Worm (Caenorhabditis elegans) whole organism, young adult: Measurements from ENCODE around the gene gpx-6.

ENCODE experiments used
- Y79H2A.3 ChIP-seq: fragments of 200-800 bp; sonication (Bioruptor generic); conservative IDR thresholded peaks from 2 replicates; pipeline ENCODE4 v1.3.6; 2022; ENCODE audit warnings: missing genetic modification reagents, missing genetic modification characterization, missing compliant biosample characterization
- ama-1 ChIP-seq, 3 experiments: fragments of 150-350 bp in 1 of 3; sonication (generic microtip) in 2 of 3; optimal IDR thresholded peaks; 2 replicates each; lab custom pipeline; 2014 to 2018; ENCODE audit warnings: missing biosample characterization in 2 of 3, missing genetic modification characterization in 2 of 3, missing genetic modification reagents in 2 of 3
- bed-2 ChIP-seq: fragments of 200-800 bp; sonication (Bioruptor generic); IDR thresholded peaks from 2 replicates; pipeline ENCODE4 v1.3.6; 2022; ENCODE audit warnings: missing genetic modification reagents, missing genetic modification characterization, missing compliant biosample characterization
- chd-7 ChIP-seq: sonication (generic microtip); optimal IDR thresholded peaks from 2 replicates; lab custom pipeline; 2016; ENCODE audit warnings: mild to moderate bottlenecking, missing genetic modification characterization, moderate library complexity, missing compliant biosample characterization
- egrh-3 ChIP-seq: fragments of 200-800 bp; sonication (Bioruptor generic); IDR thresholded peaks from 2 replicates; pipeline ENCODE4 v1.3.6; 2022; ENCODE audit warnings: missing genetic modification reagents, missing genetic modification characterization, missing compliant biosample characterization
- hmg-20 ChIP-seq: fragments of 200-800 bp; sonication (Bioruptor generic); IDR thresholded peaks from 2 replicates; pipeline ENCODE4 v1.3.6; 2022; ENCODE audit warnings: missing genetic modification reagents, missing genetic modification characterization, missing compliant biosample characterization
- lag-1 ChIP-seq: fragments of 200-800 bp; sonication (Bioruptor generic); IDR thresholded peaks from 2 replicates; pipeline ENCODE4 v1.3.6; 2022; ENCODE audit warnings: missing genetic modification reagents, missing genetic modification characterization, missing compliant biosample characterization

DNA sequence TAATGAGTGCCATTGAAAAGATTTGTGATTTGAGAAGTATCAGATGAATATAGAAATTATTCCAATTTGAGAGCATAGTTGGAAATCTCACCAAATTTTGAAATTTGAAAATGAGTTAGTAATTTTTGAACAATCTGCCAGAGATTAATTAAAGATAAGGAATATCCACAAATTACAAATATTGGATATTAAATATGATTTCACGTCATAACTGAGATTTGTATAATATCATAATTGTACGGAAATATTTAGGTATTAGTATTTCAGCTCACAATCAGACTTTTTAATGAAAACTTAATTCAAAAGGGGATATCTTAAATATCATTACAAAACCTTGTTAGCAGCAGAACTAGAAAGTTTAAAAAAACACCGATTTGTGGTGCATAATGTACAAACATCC is 37.9 kb downstream of the gpx-6 start, which contains the start of gene K07H8.7:
- no peak for TF ChIP-seq lag-1
- no peak for TF ChIP-seq egrh-3 (GFP tag; lab: Robert Waterston, UW)
- no peak for TF ChIP-seq Y79H2A.3 (GFP tag; lab: Robert Waterston, UW)
- TF ChIP-seq bed-2 (GFP tag; lab: Robert Waterston, UW) = no peak
- no peak for TF ChIP-seq hmg-20 (GFP tag; lab: Robert Waterston, UW)
- no peak for TF ChIP-seq chd-7 (tag; lab: Kevin White, UChicago)
- no peak for TF ChIP-seq ama-1 (optimal IDR thresholded peaks at IDR 0.05; lab: Kevin White, UChicago)
- no peak for TF ChIP-seq ama-1 (GFP tag; optimal IDR thresholded peaks at IDR 0.05; lab: Kevin White, UChicago)
